Fruit fly (Drosophila melanogaster): ENCODE results near the gene Chc.

- TF ChIP-seq CG8159 (tag; optimal IDR thresholded peaks at IDR 0.05) (no peak), CG34367 (tag; optimal IDR thresholded peaks at IDR 0.05) (no peak), fd96Ca (GFP tag; IDR thresholded peaks at IDR 0.05) (no peak), CG12605 (GFP tag; IDR thresholded peaks at IDR 0.05) (no peak), CG17806 (tag; optimal IDR thresholded peaks at IDR 0.05) (no peak), CG8301 (tag; optimal IDR thresholded peaks at IDR 0.05) (no peak), CG4496 (GFP tag; IDR thresholded peaks at IDR 0.05) (no peak), Pif1B (GFP tag; optimal IDR thresholded peaks at IDR 0.05) (no peak), CG15710 (tag; optimal IDR thresholded peaks at IDR 0.05) (no peak), CG32121 (GFP tag; IDR thresholded peaks at IDR 0.05) (no peak), EcR (GFP tag; optimal IDR thresholded peaks at IDR 0.05) (no peak)
Measured at dm6 chrX:15807915-15808314, 27.4 kb downstream of the Chc start.
